Fruit fly (Drosophila melanogaster): ENCODE results near the gene lush.

DNA sequence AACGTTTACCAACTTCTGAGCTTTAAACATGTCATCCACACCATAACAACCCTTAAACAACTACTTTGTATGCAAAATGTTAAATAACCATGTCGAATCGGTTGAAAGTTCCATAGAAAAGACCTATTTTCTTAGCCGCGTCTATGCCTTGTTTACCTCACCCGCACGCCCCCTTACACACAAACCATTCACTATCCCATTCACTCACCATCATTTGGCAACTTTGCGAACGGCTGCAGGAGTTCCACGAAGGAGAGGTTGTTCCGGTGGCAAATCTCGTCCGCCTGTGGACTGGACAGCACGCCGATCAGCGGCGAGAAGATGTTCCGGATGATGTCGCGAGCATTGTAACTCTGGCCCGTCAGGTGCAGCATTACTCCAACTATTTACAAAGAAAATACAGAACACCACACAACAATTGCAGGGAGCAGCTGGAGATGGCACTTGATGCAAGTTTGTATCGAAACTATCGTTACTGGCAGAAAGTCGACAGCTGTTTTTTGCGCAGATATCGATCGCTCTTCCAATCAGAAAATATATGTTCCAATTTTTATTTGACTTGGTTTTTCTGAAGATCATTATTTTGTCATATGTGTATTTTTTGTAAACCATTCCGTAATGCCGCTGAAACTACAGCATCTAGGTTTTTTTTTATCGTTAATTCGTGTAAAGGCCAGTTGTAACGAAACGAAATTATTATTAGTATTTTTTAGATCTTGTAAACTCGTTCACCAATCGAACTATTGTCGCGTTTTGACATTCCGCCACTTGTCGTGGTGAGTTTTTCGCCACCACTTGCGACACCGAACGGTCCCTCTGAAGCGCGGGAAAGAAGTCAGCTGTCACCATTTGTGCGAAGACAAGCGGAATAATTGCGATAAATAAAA is 12.4 kb upstream of the lush start, which contains the start of gene asf1:
- TF ChIP-seq EcR (GFP tag; optimal IDR thresholded peaks at IDR 0.05): no peak
- no peak for TF ChIP-seq CG8478 (optimal IDR thresholded peaks at IDR 0.05)
- no peak for TF ChIP-seq psq (optimal IDR thresholded peaks at IDR 0.05)
- no peak for TF ChIP-seq usp (GFP tag; optimal IDR thresholded peaks at IDR 0.05)
- no peak for TF ChIP-seq Dll (optimal IDR thresholded peaks at IDR 0.05)

All from whole organism.